Worm (Caenorhabditis elegans): ENCODE results near the gene C07G2.5.

- TF ChIP-seq elt-1 (tag; optimal IDR thresholded peaks at IDR 0.05) (peak; percentile 90), nhr-28 (tag; optimal IDR thresholded peaks at IDR 0.05) (peak; percentile 53), fkh-10 (GFP tag; optimal IDR thresholded peaks at IDR 0.05) (peak; percentile 91), nhr-11 (tag; optimal IDR thresholded peaks at IDR 0.05) (peak; percentile 96), ztf-4 (tag; optimal IDR thresholded peaks at IDR 0.05) (peak; percentile 95), ceh-82 (tag; optimal IDR thresholded peaks at IDR 0.05) (peak; percentile 94), nhr-67 (tag; optimal IDR thresholded peaks at IDR 0.05) (no peak), lin-15B (tag; optimal IDR thresholded peaks at IDR 0.05) (peak; percentile 96), R02D3.7 (tag; optimal IDR thresholded peaks at IDR 0.05) (peak; percentile 93)
These were observed 23.3 kb downstream of the C07G2.5 start, which contains the start of gene rps-1 for ce11 chrIII:4475428-4475968.
